Fruit fly (Drosophila melanogaster): ENCODE measurements around the gene AdoR.

AdoR gene

DNA sequence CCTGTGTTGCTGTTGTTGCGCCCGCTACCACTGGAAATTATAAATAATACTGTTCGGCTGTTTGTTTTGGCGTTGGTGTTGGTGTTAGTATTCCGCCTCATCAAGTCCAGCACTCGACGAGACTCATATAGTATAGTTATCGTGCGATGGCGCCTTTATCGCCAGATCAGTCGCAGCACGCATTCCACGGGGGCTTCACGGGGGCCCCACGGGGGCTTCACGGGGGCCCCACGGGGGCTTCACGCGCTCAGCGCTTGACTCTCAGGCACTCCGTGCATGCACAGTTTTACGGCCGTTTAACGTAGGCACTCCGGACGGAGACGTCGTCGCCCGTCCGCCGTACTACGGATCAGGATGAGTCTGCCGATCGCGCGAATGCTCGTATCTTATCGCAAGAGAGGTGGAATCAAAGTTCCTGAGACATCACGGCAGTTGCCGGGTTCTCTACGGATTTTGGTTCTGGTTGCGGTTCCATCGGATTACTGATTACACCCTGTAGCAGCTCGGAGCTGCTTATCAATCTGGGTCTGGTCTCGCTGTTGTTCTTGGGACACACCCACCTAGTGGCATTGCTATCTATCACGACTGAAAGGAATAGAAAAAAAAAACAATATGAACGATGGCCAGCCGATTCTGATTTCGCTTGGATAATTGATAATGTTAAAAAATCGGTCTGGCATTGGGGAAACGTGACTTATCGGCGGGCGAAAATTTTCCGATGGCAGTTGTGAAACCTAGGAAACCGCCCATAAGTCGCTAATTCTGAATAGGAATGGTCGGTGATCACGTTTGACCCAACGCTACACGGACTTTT, 46.4 kb downstream of the AdoR start (continued):
- TF ChIP-seq scrt (GFP tag; optimal IDR thresholded peaks at IDR 0.05) (no peak), CG32532 (GFP tag; IDR thresholded peaks at IDR 0.05) (peak; percentile 29; the same call in 1 of the 2 replicates), CG11695 (GFP tag; IDR thresholded peaks at IDR 0.05) (no peak), Hr39 (optimal IDR thresholded peaks at IDR 0.05) (peak; percentile 55), CG9932 (GFP tag; IDR thresholded peaks at IDR 0.05) (no peak), CG15514 (GFP tag; optimal IDR thresholded peaks at IDR 0.05) (peak; percentile 33), CG30431 (GFP tag; optimal IDR thresholded peaks at IDR 0.05) (no peak), CG10979 (tag; optimal IDR thresholded peaks at IDR 0.05) (no peak), ash1 (GFP tag; optimal IDR thresholded peaks at IDR 0.05) (no peak), CG18599 (GFP tag; optimal IDR thresholded peaks at IDR 0.05) (peak; percentile 68), nerfin-1 (tag; optimal IDR thresholded peaks at IDR 0.05) (no peak), stc (GFP tag; IDR thresholded peaks at IDR 0.05) (no peak), Fer3 (tag; optimal IDR thresholded peaks at IDR 0.05) (no peak), CG8290 (GFP tag; optimal IDR thresholded peaks at IDR 0.05) (no peak), CG8290 (tag; optimal IDR thresholded peaks at IDR 0.05) (no peak), nerfin-2 (GFP tag; IDR thresholded peaks at IDR 0.05; ENCODE audit: partially characterized antibody) (no peak), croc (GFP tag; conservative IDR thresholded peaks at IDR 0.05) (no peak), CG15073 (GFP tag; optimal IDR thresholded peaks at IDR 0.05) (no peak), hb (GFP tag; IDR thresholded peaks at IDR 0.05; ENCODE audit: partially characterized antibody) (no peak), CG9876 (GFP tag; optimal IDR thresholded peaks at IDR 0.05) (no peak), Camta (GFP tag; optimal IDR thresholded peaks at IDR 0.05) (no peak), jing (GFP tag; optimal IDR thresholded peaks at IDR 0.05) (no peak), BtbVII (GFP tag; optimal IDR thresholded peaks at IDR 0.05) (peak; percentile 34), CG7372 (GFP tag; IDR thresholded peaks at IDR 0.05) (no peak), onecut (GFP tag; IDR thresholded peaks at IDR 0.05) (no peak; the same call in 1 of the 2 replicates), Drgx (GFP tag; IDR thresholded peaks at IDR 0.05) (0 out of 2 replicates have a peak, but pooled peaks have one; percentile 17), Fer2 (tag; optimal IDR thresholded peaks at IDR 0.05) (no peak), gro (GFP tag; optimal IDR thresholded peaks at IDR 0.05) (no peak), insv (GFP tag; optimal IDR thresholded peaks at IDR 0.05) (no peak), usp (GFP tag; optimal IDR thresholded peaks at IDR 0.05) (no peak), CG2120 (GFP tag; optimal IDR thresholded peaks at IDR 0.05) (no peak), dati (GFP tag; IDR thresholded peaks at IDR 0.05) (no peak), CG9609 (GFP tag; optimal IDR thresholded peaks at IDR 0.05) (no peak), Eip74EF (GFP tag; optimal IDR thresholded peaks at IDR 0.05) (no peak), CG4820 (GFP tag; optimal IDR thresholded peaks at IDR 0.05) (no peak), psq (GFP tag; optimal IDR thresholded peaks at IDR 0.05) (no peak), CG1603 (tag; optimal IDR thresholded peaks at IDR 0.05) (no peak), Doc3 (GFP tag; IDR thresholded peaks at IDR 0.05; ENCODE audit: partially characterized antibody) (no peak), tap (tag; optimal IDR thresholded peaks at IDR 0.05) (no peak), zfh2 (GFP tag; optimal IDR thresholded peaks at IDR 0.05) (no peak), crol (GFP tag; IDR thresholded peaks at IDR 0.05) (no peak; the same call in 1 of the 2 replicates), CG6254 (GFP tag; optimal IDR thresholded peaks at IDR 0.05) (peak; percentile 39), lbe (GFP tag; optimal IDR thresholded peaks at IDR 0.05) (no peak), Ets65A (GFP tag) (no peak), knrl (GFP tag; IDR thresholded peaks at IDR 0.05; ENCODE audit: partially characterized antibody) (no peak), BEAF-32 (GFP tag; optimal IDR thresholded peaks at IDR 0.05) (no peak), Tbp (GFP tag; optimal IDR thresholded peaks at IDR 0.05) (no peak), ham (GFP tag; IDR thresholded peaks at IDR 0.05) (no peak), CG13287 (GFP tag; IDR thresholded peaks at IDR 0.05; ENCODE audit: partially characterized antibody) (0 out of 2 replicates have a peak, but pooled peaks have one; percentile 11), kay (GFP tag; optimal IDR thresholded peaks at IDR 0.05) (no peak)

Measured in whole organism, embryonic.